Worm (Caenorhabditis elegans) whole organism, L4 larva: Measurements from ENCODE around the gene comt-4.

Source experiments
- F26F4.8 ChIP-seq: fragments of 200-800 bp; sonication (Bioruptor generic); conservative IDR thresholded peaks from 2 replicates; pipeline ENCODE4 v1.3.6; 2022; ENCODE audit warnings: missing genetic modification characterization, missing compliant biosample characterization
- F44E2.7 ChIP-seq: fragments of 200-800 bp; sonication (Bioruptor generic); IDR thresholded peaks from 2 replicates; pipeline ENCODE4 v2.1.2; 2022; ENCODE audit warnings: missing genetic modification characterization, missing compliant biosample characterization
- T26A8.4 ChIP-seq: fragments of 200-800 bp; sonication (Bioruptor generic); IDR thresholded peaks from 2 replicates; pipeline ENCODE4 v1.3.6; 2022; ENCODE audit warnings: missing genetic modification characterization, missing compliant biosample characterization
- Y48G9A.11 ChIP-seq: fragments of 200-800 bp; sonication (Bioruptor generic); IDR thresholded peaks from 2 replicates; pipeline ENCODE4 v1.3.6; 2022; ENCODE audit warnings: missing genetic modification reagents, missing genetic modification characterization, missing compliant biosample characterization
- Y75B8A.6 ChIP-seq: fragments of 200-800 bp; sonication (Bioruptor generic); IDR thresholded peaks from 2 replicates; pipeline ENCODE4 v1.3.6; 2022; ENCODE audit warnings: missing genetic modification reagents, missing genetic modification characterization, missing compliant biosample characterization
- aha-1 ChIP-seq: fragments of 150-350 bp; peaks from one replicate; lab custom pipeline; 2014; ENCODE audit warnings: missing biosample characterization, missing genetic modification characterization
- attf-4 ChIP-seq: sonication (generic microtip); optimal IDR thresholded peaks from 3 replicates; lab custom pipeline; 2017; ENCODE audit warnings: missing biosample characterization, missing genetic modification characterization
- ceh-20 ChIP-seq: fragments of 200-800 bp; sonication (Bioruptor generic); IDR thresholded peaks from 2 replicates; pipeline ENCODE4 v1.3.6; 2022; ENCODE audit warnings: missing genetic modification reagents, missing genetic modification characterization, missing compliant biosample characterization
- ceh-32 ChIP-seq: sonication (generic microtip); optimal IDR thresholded peaks from 2 replicates; lab custom pipeline; 2016; ENCODE audit warnings: mild to moderate bottlenecking, missing genetic modification characterization, missing compliant biosample characterization; ENCODE audit not compliant: poor library complexity
- ceh-44 ChIP-seq: fragments of 200-800 bp; sonication (Bioruptor generic); IDR thresholded peaks from 2 replicates; pipeline ENCODE4 v1.3.6; 2022; ENCODE audit warnings: missing genetic modification reagents, missing genetic modification characterization, missing compliant biosample characterization
- ceh-82 ChIP-seq: sonication (generic microtip); optimal IDR thresholded peaks from 2 replicates; lab custom pipeline; 2017; ENCODE audit warnings: missing biosample characterization, missing genetic modification characterization
- ctbp-1 ChIP-seq: fragments of 200-800 bp; sonication (Bioruptor generic); IDR thresholded peaks from 2 replicates; pipeline ENCODE4 v1.3.6; 2022; ENCODE audit warnings: missing genetic modification reagents, missing genetic modification characterization, missing compliant biosample characterization
- daf-12 ChIP-seq: fragments of 150-350 bp; optimal IDR thresholded peaks from 2 replicates; lab custom pipeline; 2014; ENCODE audit warnings: missing biosample characterization, missing genetic modification reagents, missing genetic modification characterization
- daf-8 ChIP-seq: fragments of 200-800 bp; sonication (Bioruptor generic); IDR thresholded peaks from 2 replicates; pipeline ENCODE4 v1.3.6; 2022; ENCODE audit warnings: missing genetic modification characterization, missing compliant biosample characterization
- dmd-6 ChIP-seq: fragments of 200-800 bp; sonication (Bioruptor generic); IDR thresholded peaks from 2 replicates; pipeline ENCODE4 v1.3.6; 2022; ENCODE audit warnings: missing genetic modification reagents, missing genetic modification characterization, missing compliant biosample characterization
- egl-43 ChIP-seq: fragments of 200-800 bp; sonication (Bioruptor generic); IDR thresholded peaks from 2 replicates; pipeline ENCODE4 v1.3.6; 2022; ENCODE audit warnings: missing genetic modification reagents, missing genetic modification characterization, missing compliant biosample characterization
- fos-1 ChIP-seq: fragments of 150-350 bp; optimal IDR thresholded peaks from 2 replicates; lab custom pipeline; 2014; ENCODE audit warnings: missing biosample characterization, missing genetic modification characterization
- hlh-30 ChIP-seq: sonication (generic microtip); optimal IDR thresholded peaks from 2 replicates; lab custom pipeline; 2017; ENCODE audit warnings: antibody characterized with exemption, mild to moderate bottlenecking, missing genetic modification characterization, missing compliant biosample characterization; ENCODE audit not compliant: insufficient read depth
- lim-7 ChIP-seq: fragments of 200-800 bp; sonication (Bioruptor generic); IDR thresholded peaks from 2 replicates; pipeline ENCODE4 v1.3.6; 2022; ENCODE audit warnings: missing genetic modification characterization, missing compliant biosample characterization
- lin-1 ChIP-seq: fragments of 200-800 bp; sonication (Bioruptor generic); IDR thresholded peaks from 2 replicates; pipeline ENCODE4 v1.3.6; 2022; ENCODE audit warnings: missing genetic modification reagents, missing genetic modification characterization, missing compliant biosample characterization
- lin-13 ChIP-seq: fragments of 150-350 bp; optimal IDR thresholded peaks from 2 replicates; lab custom pipeline; 2014; ENCODE audit warnings: missing biosample characterization, missing genetic modification reagents, missing genetic modification characterization
- lin-38 ChIP-seq: fragments of 200-800 bp; sonication (Bioruptor generic); IDR thresholded peaks from 2 replicates; pipeline ENCODE4 v1.3.6; 2022; ENCODE audit warnings: missing genetic modification reagents, missing genetic modification characterization, missing compliant biosample characterization
- lin-39 ChIP-seq: fragments of 150-350 bp; optimal IDR thresholded peaks from 2 replicates; lab custom pipeline; 2014; ENCODE audit warnings: missing biosample characterization, missing genetic modification reagents, missing genetic modification characterization
- mxl-3 ChIP-seq: fragments of 200-800 bp; sonication (Bioruptor generic); optimal IDR thresholded peaks from 2 replicates; lab custom pipeline; 2018; ENCODE audit warnings: mild to moderate bottlenecking, missing genetic modification characterization, missing compliant biosample characterization
- nhr-102 ChIP-seq: sonication (generic microtip); optimal IDR thresholded peaks from 2 replicates; lab custom pipeline; 2016; ENCODE audit warnings: mild to moderate bottlenecking, missing genetic modification characterization, moderate library complexity, missing compliant biosample characterization
- nhr-25 ChIP-seq: sonication (generic microtip); optimal IDR thresholded peaks from 2 replicates; lab custom pipeline; 2017; ENCODE audit warnings: missing genetic modification characterization, mild to moderate bottlenecking, missing compliant biosample characterization, antibody characterized with exemption, moderate library complexity, borderline replicate concordance; ENCODE audit not compliant: insufficient read depth
- nhr-28 ChIP-seq: fragments of 150-350 bp; optimal IDR thresholded peaks from 2 replicates; lab custom pipeline; 2014; ENCODE audit warnings: missing biosample characterization, missing genetic modification characterization
- nhr-48 ChIP-seq: sonication (generic microtip); optimal IDR thresholded peaks from 2 replicates; lab custom pipeline; 2016; ENCODE audit warnings: mild to moderate bottlenecking, missing genetic modification characterization, missing compliant biosample characterization
- nhr-6 ChIP-seq: fragments of 150-350 bp; optimal IDR thresholded peaks from 2 replicates; lab custom pipeline; 2014; ENCODE audit warnings: missing biosample characterization, missing genetic modification characterization
- nhr-76 ChIP-seq: fragments of 150-350 bp; optimal IDR thresholded peaks from 2 replicates; lab custom pipeline; 2014; ENCODE audit warnings: missing biosample characterization, missing genetic modification characterization
- pha-4 ChIP-seq, 2 experiments: fragments of 150-350 bp in 1 of 2; fragments of 200-800 bp in 1 of 2; sonication (Bioruptor generic) in 1 of 2; IDR thresholded peaks in 1 of 2; optimal IDR thresholded peaks in 1 of 2; 2 replicates each; pipeline versions ENCODE4 v1.3.6 to Lab custom; 2014 to 2022; ENCODE audit warnings: missing genetic modification characterization in 2 of 2, missing genetic modification reagents in 2 of 2, missing biosample characterization in 1 of 2, missing compliant biosample characterization in 1 of 2
- saeg-2 ChIP-seq: fragments of 200-800 bp; sonication (Bioruptor generic); IDR thresholded peaks from 2 replicates; pipeline ENCODE4 v1.3.6; 2022; ENCODE audit warnings: missing genetic modification reagents, missing genetic modification characterization, missing compliant biosample characterization
- set-16 ChIP-seq: fragments of 200-800 bp; sonication (Bioruptor generic); IDR thresholded peaks from 2 replicates; pipeline ENCODE4 v1.3.6; 2022; ENCODE audit warnings: missing genetic modification reagents, missing genetic modification characterization, missing compliant biosample characterization
- snpc-4 ChIP-seq: fragments of 150-350 bp; optimal IDR thresholded peaks from 2 replicates; lab custom pipeline; 2014; ENCODE audit warnings: missing biosample characterization, missing genetic modification characterization
- spr-1 ChIP-seq: sonication (generic microtip); optimal IDR thresholded peaks from 2 replicates; lab custom pipeline; 2016; ENCODE audit warnings: mild to moderate bottlenecking, missing genetic modification characterization, missing compliant biosample characterization
- unc-130 ChIP-seq: sonication (generic microtip); optimal IDR thresholded peaks from 2 replicates; lab custom pipeline; 2016; ENCODE audit warnings: missing genetic modification reagents, missing genetic modification characterization, missing compliant biosample characterization
- zfp-2 ChIP-seq: sonication (generic microtip); optimal IDR thresholded peaks from 2 replicates; lab custom pipeline; 2016; ENCODE audit warnings: mild to moderate bottlenecking, missing genetic modification characterization, missing compliant biosample characterization
- zip-11 ChIP-seq: fragments of 200-800 bp; sonication (Bioruptor generic); IDR thresholded peaks from 2 replicates; pipeline ENCODE4 v1.3.6; 2022; ENCODE audit warnings: missing genetic modification characterization, missing compliant biosample characterization
- zip-2 ChIP-seq: fragments of 150-350 bp; optimal IDR thresholded peaks from 2 replicates; lab custom pipeline; 2014; ENCODE audit warnings: missing biosample characterization, missing genetic modification characterization

comt-4 gene

ce11 chrV:2095204-2095603, 45.2 kb upstream of the comt-4 start, which contains the start of gene F36F12.2:
Gene F36F12.2 (minus strand): TSS chrV:2095304.
- TF ChIP-seq saeg-2 (GFP tag; lab: Robert Waterston, UW) = no peak
- TF ChIP-seq fos-1 (tag; lab: Kevin White, UChicago) = no peak
- no peak for TF ChIP-seq lin-1 (GFP tag; lab: Robert Waterston, UW)
- no peak for TF ChIP-seq lin-13 (GFP tag; lab: Kevin White, UChicago)
- TF ChIP-seq nhr-25 (tag; lab: Kevin White, UChicago) = no peak
- TF ChIP-seq zip-2 (tag; lab: Kevin White, UChicago) = no peak
- TF ChIP-seq spr-1 (tag; lab: Kevin White, UChicago) = no peak
- no peak for TF ChIP-seq unc-130 (GFP tag; lab: Kevin White, UChicago)

- peak; percentile 69 for TF ChIP-seq aha-1 (tag; lab: Kevin White, UChicago)
- peak; percentile 48; the same call in 1 of the 2 replicates for TF ChIP-seq Y48G9A.11
- 0 out of 2 replicates have a peak, but pooled peaks have one; percentile 8 for TF ChIP-seq lin-38 (GFP tag; lab: Robert Waterston, UW)
Measured at ce11 chrV:2090321-2090720, 40.3 kb upstream of the comt-4 start, which contains the start of gene ztf-28. Gene ztf-28 (plus strand): TSS chrV:2090669.

- 0 out of 2 replicates have a peak, but pooled peaks have one; percentile 33 for TF ChIP-seq F44E2.7
- peak; percentile 78 for TF ChIP-seq set-16
- TF ChIP-seq egl-43 (GFP tag; lab: Robert Waterston, UW) = peak; percentile 65; the same call in 1 of the 2 replicates
Measured at ce11 chrV:2085745-2086267, 35.8 kb upstream of the comt-4 start, which contains the start of gene F36F12.3. Gene F36F12.3 (plus strand): TSS chrV:2085795.

- TF ChIP-seq lin-39 (tag; lab: Kevin White, UChicago) (no peak), pha-4 (GFP tag; IDR thresholded peaks at IDR 0.05; lab: Robert Waterston, UW) (no peak), pha-4 (tag; optimal IDR thresholded peaks at IDR 0.05; lab: Kevin White, UChicago) (no peak), aha-1 (tag; lab: Kevin White, UChicago) (peak; percentile 93), set-16 (peak; percentile 48; the same call in 1 of the 2 replicates), lim-7 (GFP tag; lab: Robert Waterston, UW) (no peak)
Measured at ce11 chrV:2083869-2084268, 33.9 kb upstream of the comt-4 start.

- TF ChIP-seq nhr-28 (tag; lab: Kevin White, UChicago) (no peak), nhr-76 (tag; lab: Kevin White, UChicago) (no peak)
- TF ChIP-seq, all 104 proteins: peak for 0
Measured at ce11 chrV:2081894-2082293, 31.9 kb upstream of the comt-4 start.

ce11 chrV:2081269-2081668, 31.3 kb upstream of the comt-4 start:
- peak; percentile 68 for TF ChIP-seq aha-1 (tag; lab: Kevin White, UChicago)
- TF ChIP-seq ceh-20 (GFP tag; lab: Robert Waterston, UW) = no peak

- TF ChIP-seq hlh-30 (tag; lab: Kevin White, UChicago) (peak; percentile 54), nhr-102 (tag; lab: Kevin White, UChicago) (no peak), T26A8.4 (GFP tag; lab: Robert Waterston, UW) (no peak), snpc-4 (tag; lab: Kevin White, UChicago) (no peak), ceh-44 (GFP tag; lab: Robert Waterston, UW) (no peak), ceh-82 (tag; lab: Kevin White, UChicago) (no peak), daf-8 (GFP tag; lab: Robert Waterston, UW) (no peak), zip-11 (GFP tag; lab: Robert Waterston, UW) (no peak), ceh-32 (no peak), F26F4.8 (GFP tag; lab: Robert Waterston, UW) (no peak), zfp-2 (tag; lab: Kevin White, UChicago) (no peak), Y48G9A.11 (no peak), attf-4 (tag; lab: Kevin White, UChicago) (no peak), nhr-6 (no peak), dmd-6 (GFP tag; lab: Robert Waterston, UW) (peak; percentile 20; the same call in 1 of the 2 replicates), Y75B8A.6 (GFP tag; lab: Robert Waterston, UW) (no peak), nhr-48 (no peak), ctbp-1 (GFP tag; lab: Robert Waterston, UW) (no peak), daf-12 (tag; lab: Kevin White, UChicago) (no peak), mxl-3 (GFP tag; lab: Kevin White, UChicago) (peak; percentile 32)
Measured at ce11 chrV:2076043-2076442, 26.1 kb upstream of the comt-4 start.
